Worm (Caenorhabditis elegans) whole organism, midembryonic: ENCODE measurements around the gene nhr-38.

ENCODE experiments used
- T22C8.4 ChIP-seq: fragments of 200-800 bp; sonication (Bioruptor generic); IDR thresholded peaks from 2 replicates; pipeline ENCODE4 v1.3.6; 2022; ENCODE audit warnings: missing genetic modification characterization, missing compliant biosample characterization
- cog-1 ChIP-seq: sonication (generic microtip); optimal IDR thresholded peaks from 2 replicates; lab custom pipeline; 2016; ENCODE audit warnings: missing genetic modification characterization, missing compliant biosample characterization
- flt-1 ChIP-seq: fragments of 200-800 bp; sonication (Bioruptor generic); IDR thresholded peaks from 2 replicates; pipeline ENCODE4 v1.3.6; 2022; ENCODE audit warnings: missing genetic modification characterization, missing compliant biosample characterization
- tab-1 ChIP-seq: fragments of 200-800 bp; sonication (Bioruptor generic); IDR thresholded peaks from 2 replicates; pipeline ENCODE4 v1.3.6; 2022; ENCODE audit warnings: missing genetic modification characterization, missing compliant biosample characterization

ce11 chrIV:9679296-9679695 lies 30.7 kb upstream of the nhr-38 start:
- TF ChIP-seq cog-1 (tag; lab: Kevin White, UChicago) (no peak), flt-1 (GFP tag; lab: Robert Waterston, UW) (no peak), tab-1 (no peak), T22C8.4 (GFP tag; lab: Robert Waterston, UW) (no peak)
